Worm (Caenorhabditis elegans): ENCODE results near the gene zip-1.

zip-1 gene

ce11 chrIII:12299259-12299658 is 34.3 kb upstream of the zip-1 start:
- TF ChIP-seq sdz-38 (tag; optimal IDR thresholded peaks at IDR 0.05) = no peak

- TF ChIP-seq ceh-100 (GFP tag; IDR thresholded peaks at IDR 0.05) = no peak
- no peak for TF ChIP-seq let-607 (tag; optimal IDR thresholded peaks at IDR 0.05)
- TF ChIP-seq madf-3 (GFP tag; IDR thresholded peaks at IDR 0.05) = no peak
- TF ChIP-seq lin-54 (GFP tag; optimal IDR thresholded peaks at IDR 0.05) = no peak
- no peak for TF ChIP-seq hlh-26 (GFP tag; conservative IDR thresholded peaks at IDR 0.05)
- TF ChIP-seq nfyb-1 (GFP tag; IDR thresholded peaks at IDR 0.05) = no peak
- TF ChIP-seq pha-4 (tag; optimal IDR thresholded peaks at IDR 0.05) = no peak
- TF ChIP-seq ztf-25 (GFP tag; IDR thresholded peaks at IDR 0.05) = no peak
- no peak for TF ChIP-seq snpc-3.4 (tag; optimal IDR thresholded peaks at IDR 0.05)
- TF ChIP-seq ceh-58 (GFP tag; IDR thresholded peaks at IDR 0.05) = no peak
- no peak for TF ChIP-seq ccch-3 (GFP tag; optimal IDR thresholded peaks at IDR 0.05)
- no peak for TF ChIP-seq egl-44 (GFP tag; IDR thresholded peaks at IDR 0.05)
- no peak for TF ChIP-seq snpc-4 (GFP tag; optimal IDR thresholded peaks at IDR 0.05)
- TF ChIP-seq snpc-4 (tag; optimal IDR thresholded peaks at IDR 0.05) = no peak
- no peak for TF ChIP-seq lsy-27 (tag; optimal IDR thresholded peaks at IDR 0.05; ENCODE audit: borderline replicate concordance, insufficient read depth)
- TF ChIP-seq ceh-79 (tag; optimal IDR thresholded peaks at IDR 0.05) = no peak
- TF ChIP-seq D2030.7 (GFP tag; IDR thresholded peaks at IDR 0.05) = no peak
- TF ChIP-seq F23B12.7 (tag; optimal IDR thresholded peaks at IDR 0.05; ENCODE audit: insufficient read depth) = no peak
- TF ChIP-seq F37B4.10 (GFP tag; IDR thresholded peaks at IDR 0.05) = no peak
- TF ChIP-seq xnd-1 (tag; optimal IDR thresholded peaks at IDR 0.05) = no peak
Observed at ce11 chrIII:12303084-12303483, 30.5 kb upstream of the zip-1 start, which contains the start of gene mrp-8. TSS of gene mrp-8 (minus strand) at chrIII:12303184.

DNA sequence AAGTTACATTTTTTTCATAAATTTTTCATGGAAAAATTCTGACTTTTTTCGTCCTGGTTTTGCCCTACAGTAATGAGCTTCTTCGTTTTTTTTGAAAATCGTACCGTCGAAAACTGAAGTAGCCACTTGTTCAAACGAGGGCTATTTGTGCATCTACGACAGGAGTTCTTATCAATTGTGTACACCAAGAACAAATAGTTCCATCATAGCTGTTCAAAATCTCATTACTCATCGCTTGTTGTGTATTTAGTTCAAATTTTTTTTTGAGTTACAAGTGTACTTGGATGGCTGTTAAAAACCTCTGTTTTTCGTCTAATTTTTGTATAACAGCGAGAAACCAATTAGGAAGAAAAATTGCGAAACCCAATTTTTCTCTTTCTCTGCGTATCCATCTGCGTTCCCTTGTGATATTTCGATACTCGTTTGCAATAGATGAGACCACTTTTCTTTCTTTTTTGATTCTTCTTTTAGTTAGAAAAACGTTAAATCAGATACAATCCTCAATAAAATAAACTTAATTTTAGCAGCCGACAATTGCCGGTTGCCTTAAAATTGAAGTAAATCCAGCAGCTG is 28.7 kb upstream of the zip-1 start:
- TF ChIP-seq attf-5 (GFP tag; optimal IDR thresholded peaks at IDR 0.05) = peak; percentile 27
- TF ChIP-seq snpc-4 (GFP tag; optimal IDR thresholded peaks at IDR 0.05) = no peak
- TF ChIP-seq snpc-4 (tag; optimal IDR thresholded peaks at IDR 0.05) = peak in 1 of 4 experiments; percentile 13
- TF ChIP-seq zim-3 (tag; optimal IDR thresholded peaks at IDR 0.05) = no peak
- TF ChIP-seq cebp-1 (GFP tag; IDR thresholded peaks at IDR 0.05) = peak; percentile 84
- TF ChIP-seq cebp-1 (tag; optimal IDR thresholded peaks at IDR 0.05) = peak; percentile 92

ce11 chrIII:12307475-12307874 is 26.1 kb upstream of the zip-1 start, which contains the start of gene pqn-92:
TSS of gene pqn-92 (plus strand) at chrIII:12307781.
- TF ChIP-seq madf-3 (GFP tag; IDR thresholded peaks at IDR 0.05) (no peak), unc-62 (GFP tag; optimal IDR thresholded peaks at IDR 0.05) (no peak), tbp1 (GFP tag; optimal IDR thresholded peaks at IDR 0.05) (no peak), nhr-80 (tag; optimal IDR thresholded peaks at IDR 0.05) (peak; percentile 70)

DNA sequence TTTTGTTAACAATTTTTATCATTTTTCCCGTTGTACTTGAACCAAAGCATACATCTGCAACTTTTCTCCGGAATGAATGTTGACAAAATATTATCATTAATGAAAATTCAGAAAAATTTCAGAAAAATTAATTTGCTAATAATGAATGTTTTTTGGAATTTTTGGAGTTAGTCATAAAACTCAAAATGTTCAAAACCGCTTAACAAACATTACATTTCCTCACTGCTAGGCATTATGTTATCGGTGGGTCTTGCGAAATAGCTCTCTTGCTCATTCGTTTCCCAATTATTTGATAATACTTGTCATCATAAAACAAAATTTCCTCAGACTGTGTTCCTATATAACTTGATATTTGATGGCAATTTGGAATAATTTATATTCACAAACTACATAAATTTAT is 20.7 kb upstream of the zip-1 start, which contains the start of gene Y75B8A.39:
TSS of gene Y75B8A.39 (plus strand) at position 301 of the 400 bp plus-strand sequence.
- TF ChIP-seq cebp-1 (GFP tag; IDR thresholded peaks at IDR 0.05) (no peak), cebp-1 (tag; optimal IDR thresholded peaks at IDR 0.05) (peak; percentile 81), attf-5 (GFP tag; optimal IDR thresholded peaks at IDR 0.05) (no peak)

- TF ChIP-seq bed-1 (GFP tag; IDR thresholded peaks at IDR 0.05) = no peak
- no peak for TF ChIP-seq lag-1 (GFP tag; IDR thresholded peaks at IDR 0.05)
- no peak for TF ChIP-seq madf-3 (GFP tag; IDR thresholded peaks at IDR 0.05)
- TF ChIP-seq nhr-90 (tag; optimal IDR thresholded peaks at IDR 0.05) = no peak
- no peak for TF ChIP-seq unc-62 (GFP tag; optimal IDR thresholded peaks at IDR 0.05)
- no peak for TF ChIP-seq nhr-80 (tag; optimal IDR thresholded peaks at IDR 0.05)
- no peak for TF ChIP-seq hmg-20 (GFP tag; IDR thresholded peaks at IDR 0.05)
- no peak for TF ChIP-seq pha-4 (tag; optimal IDR thresholded peaks at IDR 0.05)
- no peak for TF ChIP-seq madf-6 (GFP tag; IDR thresholded peaks at IDR 0.05)
- TF ChIP-seq madf-10 (tag; optimal IDR thresholded peaks at IDR 0.05) = no peak
- TF ChIP-seq ztf-18 (tag; optimal IDR thresholded peaks at IDR 0.05) = no peak
- TF ChIP-seq lsy-27 (tag; optimal IDR thresholded peaks at IDR 0.05; ENCODE audit: borderline replicate concordance, insufficient read depth) = no peak
- TF ChIP-seq B0261.1 (tag; optimal IDR thresholded peaks at IDR 0.05) = no peak
- no peak for TF ChIP-seq B0035.1 (tag; optimal IDR thresholded peaks at IDR 0.05)
- no peak for TF ChIP-seq K12H6.12 (tag; optimal IDR thresholded peaks at IDR 0.05)
- no peak for TF ChIP-seq Y67H2A.10 (GFP tag; conservative IDR thresholded peaks at IDR 0.05)
- TF ChIP-seq nfyb-1 (GFP tag; IDR thresholded peaks at IDR 0.05) = no peak
Observed at ce11 chrIII:12315179-12315578, 18.4 kb upstream of the zip-1 start, which contains the start of gene Y75B8A.37. TSS of gene Y75B8A.37 (plus strand) at chrIII:12315479.

Data from whole organism, young adult.